Worm (Caenorhabditis elegans): ENCODE measurements around the gene Y19D2B.2.
"Not testable (repeated sequence)": the region's sequence is repeated elsewhere in the genome, so short reads cannot be mapped to it uniquely, and the experiment has no call there.

The Y19D2B.2 gene

ce11 chrII:10918293-10918756, 5.7 kb upstream of the Y19D2B.2 start, which contains the start of gene tba-4:
TSS of gene tba-4 (plus strand) at chrII:10918706.
- TF ChIP-seq ces-1 (GFP tag; optimal IDR thresholded peaks at IDR 0.05) (no peak), ceh-39 (tag; optimal IDR thresholded peaks at IDR 0.05) (no peak), drap-1 (GFP tag; optimal IDR thresholded peaks at IDR 0.05) (no peak), blmp-1 (tag; optimal IDR thresholded peaks at IDR 0.05) (no peak), ceh-83 (GFP tag; optimal IDR thresholded peaks at IDR 0.05) (no peak), hlh-1 (tag; optimal IDR thresholded peaks at IDR 0.05) (no peak), M03D4.4 (tag; optimal IDR thresholded peaks at IDR 0.05) (no peak), snpc-4 (tag; optimal IDR thresholded peaks at IDR 0.05) (no peak), nhr-76 (tag; optimal IDR thresholded peaks at IDR 0.05) (no peak), ztf-11 (tag; optimal IDR thresholded peaks at IDR 0.05) (no peak), pha-4 (tag; optimal IDR thresholded peaks at IDR 0.05) (no peak), elt-1 (tag; optimal IDR thresholded peaks at IDR 0.05; ENCODE audit: borderline replicate concordance, insufficient read depth) (no peak), unc-62 (GFP tag; optimal IDR thresholded peaks at IDR 0.05) (no peak), mls-2 (tag; optimal IDR thresholded peaks at IDR 0.05) (no peak), sptf-1 (tag; optimal IDR thresholded peaks at IDR 0.05) (no peak), nhr-237 (tag; optimal IDR thresholded peaks at IDR 0.05) (no peak), flh-1 (GFP tag; optimal IDR thresholded peaks at IDR 0.05) (no peak), nhr-12 (tag; optimal IDR thresholded peaks at IDR 0.05) (no peak), nhr-2 (tag; optimal IDR thresholded peaks at IDR 0.05) (no peak), cnd-1 (tag; optimal IDR thresholded peaks at IDR 0.05) (no peak)

ce11 chrII:10922874-10923273, 1.2 kb upstream of the Y19D2B.2 start, which contains the start of gene Y19D2B.1:
TSS of gene Y19D2B.1 (minus strand) at chrII:10922974.
- not testable (repeated sequence) for TF ChIP-seq zip-8 (tag; optimal IDR thresholded peaks at IDR 0.05); M03D4.4 (tag; optimal IDR thresholded peaks at IDR 0.05); lin-32 (GFP tag; optimal IDR thresholded peaks at IDR 0.05)

DNA sequence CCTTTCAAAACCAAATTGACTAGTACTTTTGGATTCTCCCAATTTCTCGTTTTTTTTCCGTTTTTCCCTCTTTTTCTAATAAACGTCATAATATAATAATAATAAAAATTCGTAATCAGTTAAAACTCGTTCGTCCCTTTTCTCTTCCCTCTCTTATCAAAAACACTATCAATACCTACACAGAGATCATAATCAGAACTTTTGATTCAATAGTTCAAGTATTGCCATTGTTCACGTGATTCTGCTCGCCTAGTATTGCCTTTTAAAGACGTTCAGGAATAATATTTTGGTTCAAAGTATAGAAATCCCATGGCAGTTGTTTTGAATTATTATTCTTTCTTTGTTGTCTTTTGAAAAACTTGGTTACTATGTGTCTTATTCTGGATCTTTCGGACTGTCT, 621 bp downstream of the Y19D2B.2 start:
- no peak for TF ChIP-seq lsy-2 (tag; optimal IDR thresholded peaks at IDR 0.05)
- no peak for TF ChIP-seq zip-8 (tag; optimal IDR thresholded peaks at IDR 0.05)
- no peak for TF ChIP-seq cnd-1 (tag; optimal IDR thresholded peaks at IDR 0.05)
- no peak for TF ChIP-seq elt-1 (tag; optimal IDR thresholded peaks at IDR 0.05; ENCODE audit: borderline replicate concordance, insufficient read depth)
- TF ChIP-seq hlh-1 (tag; optimal IDR thresholded peaks at IDR 0.05), result no peak
- no peak for TF ChIP-seq ceh-39 (tag; optimal IDR thresholded peaks at IDR 0.05)
- no peak for TF ChIP-seq mep-1 (tag; optimal IDR thresholded peaks at IDR 0.05)
- TF ChIP-seq M03D4.4 (tag; optimal IDR thresholded peaks at IDR 0.05), result no peak
- no peak for TF ChIP-seq nhr-76 (tag; optimal IDR thresholded peaks at IDR 0.05)
- TF ChIP-seq unc-120 (tag; optimal IDR thresholded peaks at IDR 0.05; ENCODE audit: poor library complexity, severe bottlenecking), result no peak
- no peak for TF ChIP-seq sem-2 (GFP tag; optimal IDR thresholded peaks at IDR 0.05)

ce11 chrII:10925804-10926570, 1.9 kb downstream of the Y19D2B.2 start, which contains the start of gene metr-1:
TSS of gene metr-1 (plus strand) at chrII:10926561.
- TF ChIP-seq ham-2 (GFP tag; optimal IDR thresholded peaks at IDR 0.05) (peak; percentile 16), elt-1 (tag; optimal IDR thresholded peaks at IDR 0.05; ENCODE audit: borderline replicate concordance, insufficient read depth) (peak; percentile 88), sptf-1 (tag; optimal IDR thresholded peaks at IDR 0.05) (no peak)

DNA sequence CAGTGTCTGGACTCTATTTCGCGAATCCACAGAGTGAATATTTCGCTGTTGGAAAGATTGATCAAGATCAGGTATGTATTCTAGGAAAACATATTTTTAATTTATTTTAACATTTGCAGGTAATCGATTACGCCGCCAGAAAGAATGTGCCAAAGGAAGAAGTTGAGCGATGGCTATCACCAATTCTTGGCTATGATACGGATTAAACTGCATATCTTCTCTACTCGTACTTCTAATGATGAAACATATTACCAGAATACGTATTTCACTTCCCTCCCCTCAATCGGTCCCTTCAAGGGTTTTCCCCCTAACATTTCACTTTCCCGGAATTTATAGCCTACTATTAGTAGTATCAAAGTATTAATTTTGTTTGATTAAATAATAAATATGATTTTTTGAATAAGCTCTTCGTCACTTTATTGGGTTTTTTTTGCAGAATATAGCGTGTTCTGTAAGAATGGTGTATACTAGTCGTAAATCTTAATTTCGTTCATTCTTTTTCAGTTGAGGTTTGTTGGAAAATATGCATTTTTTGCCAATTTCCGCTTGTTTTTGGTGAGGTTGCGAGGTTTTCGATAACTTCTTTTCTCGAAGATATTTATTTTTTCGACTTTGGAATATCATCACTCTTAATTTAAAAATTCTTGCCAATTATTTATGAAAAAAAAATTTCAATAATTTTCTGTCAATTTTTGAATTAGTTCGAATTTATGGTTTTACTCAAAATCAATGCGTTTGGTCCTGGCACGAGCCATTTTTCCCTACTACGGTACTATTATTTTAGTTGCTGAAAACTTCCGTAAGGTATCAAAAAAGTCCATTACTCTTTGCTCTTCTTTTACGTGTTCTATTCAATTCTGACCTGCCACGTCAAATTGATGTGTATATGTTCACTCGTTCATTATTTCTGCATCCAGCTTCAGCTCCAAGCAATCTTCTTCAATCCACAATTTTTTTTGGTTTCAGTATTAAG, 6.9 kb downstream of the Y19D2B.2 start:
- no peak for TF ChIP-seq drap-1 (GFP tag; optimal IDR thresholded peaks at IDR 0.05)
- TF ChIP-seq lin-13 (tag; optimal IDR thresholded peaks at IDR 0.05), result no peak
- no peak for TF ChIP-seq nhr-28 (tag; optimal IDR thresholded peaks at IDR 0.05)
- no peak for TF ChIP-seq bed-3 (GFP tag; optimal IDR thresholded peaks at IDR 0.05)
- no peak for TF ChIP-seq nhr-237 (tag; optimal IDR thresholded peaks at IDR 0.05)
- TF ChIP-seq hlh-1 (tag; optimal IDR thresholded peaks at IDR 0.05), result no peak
- TF ChIP-seq snpc-4 (tag; optimal IDR thresholded peaks at IDR 0.05), result no peak
- TF ChIP-seq M03D4.4 (tag; optimal IDR thresholded peaks at IDR 0.05), result no peak
- no peak for TF ChIP-seq flh-1 (GFP tag; optimal IDR thresholded peaks at IDR 0.05)
- no peak for TF ChIP-seq unc-39 (tag; optimal IDR thresholded peaks at IDR 0.05)
- TF ChIP-seq zip-8 (tag; optimal IDR thresholded peaks at IDR 0.05), result no peak
- TF ChIP-seq ceh-39 (tag; optimal IDR thresholded peaks at IDR 0.05), result no peak
- TF ChIP-seq mls-2 (tag; optimal IDR thresholded peaks at IDR 0.05), result no peak

All from whole organism, mixed stage, embryonic.